Worm (Caenorhabditis elegans): ENCODE measurements around the gene str-138.

ce11 chrV:8024752-8025151 lies 33.7 kb upstream of the str-138 start, which contains the start of gene F43H9.3:
- TF ChIP-seq madf-10 (tag; optimal IDR thresholded peaks at IDR 0.05): no peak
- no peak for TF ChIP-seq snpc-4 (GFP tag; optimal IDR thresholded peaks at IDR 0.05)
- TF ChIP-seq snpc-4 (tag; optimal IDR thresholded peaks at IDR 0.05): no peak
- TF ChIP-seq lin-40 (tag; optimal IDR thresholded peaks at IDR 0.05): no peak
- TF ChIP-seq ceh-58 (GFP tag; IDR thresholded peaks at IDR 0.05): no peak
- no peak for TF ChIP-seq T26A5.8 (tag; optimal IDR thresholded peaks at IDR 0.05)
- no peak for TF ChIP-seq ama-1 (optimal IDR thresholded peaks at IDR 0.05)
- TF ChIP-seq ama-1 (GFP tag; optimal IDR thresholded peaks at IDR 0.05): no peak
- no peak for TF ChIP-seq F33H1.4 (GFP tag; IDR thresholded peaks at IDR 0.05)
- no peak for TF ChIP-seq hmg-1.2 (GFP tag; IDR thresholded peaks at IDR 0.05)
- TF ChIP-seq die-1 (tag; optimal IDR thresholded peaks at IDR 0.05): no peak

All from whole organism, young adult.